Fruit fly (Drosophila melanogaster) whole organism, embryonic: ENCODE results near the gene CG13084.

Experiments used
- Asciz ChIP-seq: fragments of 200-800 bp; sonication (Bioruptor generic); optimal IDR thresholded peaks from 2 replicates; lab custom pipeline; 2017; ENCODE audit warnings: missing biosample characterization, mild to moderate bottlenecking, missing genetic modification characterization, missing genetic modification reagents
- CG10274 ChIP-seq: fragments of 200-800 bp; sonication (Bioruptor generic); optimal IDR thresholded peaks from 3 replicates; lab custom pipeline; 2017; ENCODE audit warnings: missing biosample characterization, mild to moderate bottlenecking, missing genetic modification characterization
- CG10654 ChIP-seq: fragments of 200-800 bp; sonication (Bioruptor generic); optimal IDR thresholded peaks from 2 replicates; lab custom pipeline; 2016; ENCODE audit warnings: missing biosample characterization, missing genetic modification characterization
- CG11085 ChIP-seq: fragments of 200-800 bp; sonication (Bioruptor generic); IDR thresholded peaks from 2 replicates; pipeline ENCODE4 v1.3.6; 2022; ENCODE audit warnings: missing biosample characterization, missing genetic modification characterization
- CG11093 ChIP-seq: fragments of 200-800 bp; sonication (Bioruptor generic); IDR thresholded peaks from 3 replicates; pipeline ENCODE4 v1.3.6; 2022; ENCODE audit warnings: missing biosample characterization, missing genetic modification characterization
- CG11560 ChIP-seq: fragments of 200-800 bp; sonication (Bioruptor generic); IDR thresholded peaks from 3 replicates; pipeline ENCODE4 v1.3.6; 2022; ENCODE audit warnings: missing biosample characterization, missing genetic modification characterization
- CG13123 ChIP-seq: fragments of 200-800 bp; sonication (Bioruptor generic); optimal IDR thresholded peaks from 2 replicates; lab custom pipeline; 2016; ENCODE audit warnings: missing biosample characterization, missing genetic modification characterization
- CG14441 ChIP-seq: fragments of 200-800 bp; sonication (Bioruptor generic); IDR thresholded peaks from 2 replicates; pipeline ENCODE4 v1.3.6; 2022; ENCODE audit warnings: missing biosample characterization, missing genetic modification characterization
- CG1529 ChIP-seq: fragments of 200-800 bp; sonication (Bioruptor generic); optimal IDR thresholded peaks from 3 replicates; lab custom pipeline; 2018; ENCODE audit warnings: missing biosample characterization, missing genetic modification characterization
- CG15514 ChIP-seq: fragments of 200-800 bp; sonication (Bioruptor generic); optimal IDR thresholded peaks from 3 replicates; lab custom pipeline; 2017; ENCODE audit warnings: missing biosample characterization, missing genetic modification characterization, mild to moderate bottlenecking, moderate library complexity, missing genetic modification reagents
- CG1603 ChIP-seq: fragments of 200-800 bp; sonication (Bioruptor generic); optimal IDR thresholded peaks from 2 replicates; lab custom pipeline; 2019; ENCODE audit warnings: missing biosample characterization, mild to moderate bottlenecking, missing genetic modification characterization, moderate library complexity
- CG17186 ChIP-seq: fragments of 200-800 bp; sonication (Bioruptor generic); optimal IDR thresholded peaks from 3 replicates; lab custom pipeline; 2017; ENCODE audit warnings: missing biosample characterization, missing genetic modification reagents, missing genetic modification characterization
- CG17802 ChIP-seq: fragments of 200-800 bp; sonication (Bioruptor generic); optimal IDR thresholded peaks from 2 replicates; lab custom pipeline; 2018; ENCODE audit warnings: missing biosample characterization, mild to moderate bottlenecking, missing genetic modification characterization, moderate library complexity
- CG2202 ChIP-seq: fragments of 200-800 bp; sonication (Bioruptor generic); optimal IDR thresholded peaks from 2 replicates; lab custom pipeline; 2018; ENCODE audit warnings: missing biosample characterization, mild to moderate bottlenecking, missing genetic modification characterization
- CG3065 ChIP-seq: fragments of 200-800 bp; sonication (Bioruptor generic); optimal IDR thresholded peaks from 2 replicates; lab custom pipeline; 2016; ENCODE audit warnings: missing biosample characterization, missing genetic modification characterization
- CG3281 ChIP-seq: fragments of 200-800 bp; sonication (Bioruptor generic); optimal IDR thresholded peaks from 3 replicates; lab custom pipeline; 2017; ENCODE audit warnings: missing biosample characterization, mild to moderate bottlenecking, missing genetic modification characterization
- CG33213 ChIP-seq: fragments of 200-800 bp; sonication (Bioruptor generic); optimal IDR thresholded peaks from 3 replicates; lab custom pipeline; 2016; ENCODE audit warnings: missing biosample characterization, missing genetic modification characterization
- CG3838 ChIP-seq: fragments of 200-800 bp; sonication (Bioruptor generic); optimal IDR thresholded peaks from 3 replicates; lab custom pipeline; 2016; ENCODE audit warnings: missing biosample characterization, missing genetic modification characterization
- CG4328 ChIP-seq: fragments of 200-800 bp; sonication (Bioruptor generic); optimal IDR thresholded peaks from 3 replicates; lab custom pipeline; 2017; ENCODE audit warnings: missing biosample characterization, missing genetic modification reagents, missing genetic modification characterization
- CG6654 ChIP-seq: fragments of 200-800 bp; sonication (Bioruptor generic); optimal IDR thresholded peaks from 2 replicates; lab custom pipeline; 2017; ENCODE audit warnings: missing biosample characterization, mild to moderate bottlenecking, missing genetic modification characterization
- CG6683 ChIP-seq: fragments of 200-800 bp; sonication (Bioruptor generic); optimal IDR thresholded peaks from 2 replicates; lab custom pipeline; 2017; ENCODE audit warnings: missing biosample characterization, mild to moderate bottlenecking, missing genetic modification characterization, missing genetic modification reagents
- CG7556 ChIP-seq: fragments of 200-800 bp; sonication (Bioruptor generic); optimal IDR thresholded peaks from 2 replicates; lab custom pipeline; 2017; ENCODE audit warnings: missing biosample characterization, mild to moderate bottlenecking, missing genetic modification characterization
- CG7745 ChIP-seq: fragments of 200-800 bp; sonication (Bioruptor generic); optimal IDR thresholded peaks from 2 replicates; lab custom pipeline; 2018; ENCODE audit warnings: missing biosample characterization, mild to moderate bottlenecking, missing genetic modification characterization, moderate library complexity
- CG7786 ChIP-seq: fragments of 200-800 bp; sonication (Bioruptor generic); optimal IDR thresholded peaks from 2 replicates; lab custom pipeline; 2016; ENCODE audit warnings: missing biosample characterization, missing genetic modification characterization
- CG8089 ChIP-seq: fragments of 200-800 bp; sonication (Bioruptor generic); optimal IDR thresholded peaks from 3 replicates; lab custom pipeline; 2016; ENCODE audit warnings: missing biosample characterization, missing genetic modification characterization
- CG8388 ChIP-seq: fragments of 200-800 bp; sonication (Bioruptor generic); optimal IDR thresholded peaks from 2 replicates; lab custom pipeline; 2019; ENCODE audit warnings: missing biosample characterization, mild to moderate bottlenecking, missing genetic modification characterization, moderate library complexity
- CG9727 ChIP-seq: fragments of 200-800 bp; sonication (Bioruptor generic); optimal IDR thresholded peaks from 3 replicates; lab custom pipeline; 2017; ENCODE audit warnings: missing biosample characterization, mild to moderate bottlenecking, missing genetic modification characterization
- CTCF ChIP-seq: fragments of 200-800 bp; sonication (Bioruptor generic); optimal IDR thresholded peaks from 2 replicates; lab custom pipeline; 2017; ENCODE audit warnings: missing biosample characterization, mild to moderate bottlenecking, missing genetic modification characterization, moderate library complexity
- CkIIα-i1 ChIP-seq: fragments of 200-800 bp; sonication (Bioruptor generic); IDR thresholded peaks from 2 replicates; pipeline ENCODE4 v1.3.6; 2022; ENCODE audit warnings: missing biosample characterization, missing genetic modification characterization
- D19B ChIP-seq: fragments of 200-800 bp; sonication (Bioruptor generic); optimal IDR thresholded peaks from 2 replicates; lab custom pipeline; 2017; ENCODE audit warnings: missing biosample characterization, mild to moderate bottlenecking, missing genetic modification characterization
- Dll ChIP-seq: fragments of 200-800 bp; sonication (Bioruptor generic); IDR thresholded peaks from 4 replicates; pipeline ENCODE4 v1.3.6; 2022; ENCODE audit warnings: missing biosample characterization, missing genetic modification characterization; ENCODE audit not compliant: partially characterized antibody
- E2f1 ChIP-seq: fragments of 200-800 bp; sonication (Bioruptor generic); IDR thresholded peaks from 2 replicates; pipeline ENCODE4 v1.3.6; 2022; ENCODE audit warnings: missing biosample characterization, missing genetic modification characterization
- Jarid2 ChIP-seq: fragments of 200-800 bp; sonication (Bioruptor generic); optimal IDR thresholded peaks from 3 replicates; lab custom pipeline; 2017; ENCODE audit warnings: mild to moderate bottlenecking, missing biosample characterization, missing genetic modification reagents, missing genetic modification characterization
- MBD-R2 ChIP-seq: fragments of 200-800 bp; sonication (Bioruptor generic); IDR thresholded peaks from 2 replicates; pipeline ENCODE4 v1.3.6; 2022; ENCODE audit warnings: missing biosample characterization, missing genetic modification characterization
- Rx ChIP-seq: fragments of 200-800 bp; sonication (Bioruptor generic); IDR thresholded peaks from 2 replicates; pipeline ENCODE4 v1.3.6; 2022; ENCODE audit warnings: missing biosample characterization, missing genetic modification characterization
- Scr ChIP-seq: fragments of 200-800 bp; sonication (Bioruptor generic); IDR thresholded peaks from 2 replicates; pipeline ENCODE4 v1.3.6; 2022; ENCODE audit warnings: missing biosample characterization, missing genetic modification characterization; ENCODE audit not compliant: partially characterized antibody
- TFAM ChIP-seq: fragments of 200-800 bp; sonication (Bioruptor generic); optimal IDR thresholded peaks from 2 replicates; lab custom pipeline; 2017; ENCODE audit warnings: missing biosample characterization, missing genetic modification characterization, inconsistent platforms
- Taf1 ChIP-seq: fragments of 200-800 bp; sonication (Bioruptor generic); IDR thresholded peaks from 2 replicates; pipeline ENCODE4 v1.3.6; 2022; ENCODE audit warnings: missing biosample characterization, missing genetic modification characterization
- amos ChIP-seq: fragments of 200-800 bp; sonication (Bioruptor generic); IDR thresholded peaks from 2 replicates; pipeline ENCODE4 v1.3.6; 2022; ENCODE audit warnings: missing biosample characterization, missing genetic modification characterization; ENCODE audit not compliant: partially characterized antibody
- az2 ChIP-seq: fragments of 200-800 bp; sonication (Bioruptor generic); optimal IDR thresholded peaks from 3 replicates; lab custom pipeline; 2016; ENCODE audit warnings: missing biosample characterization, missing genetic modification characterization
- bcd ChIP-seq: fragments of 200-800 bp; sonication (Bioruptor generic); optimal IDR thresholded peaks from 2 replicates; lab custom pipeline; 2017; ENCODE audit warnings: missing biosample characterization, mild to moderate bottlenecking, missing genetic modification characterization
- croc ChIP-seq: fragments of 200-800 bp; sonication (Bioruptor generic); conservative IDR thresholded peaks from 3 replicates; pipeline ENCODE4 v1.3.6; 2022; ENCODE audit warnings: missing biosample characterization, missing genetic modification characterization
- gcm ChIP-seq: fragments of 200-800 bp; sonication (Bioruptor generic); optimal IDR thresholded peaks from 2 replicates; lab custom pipeline; 2019; ENCODE audit warnings: missing biosample characterization, mild to moderate bottlenecking, missing genetic modification characterization, moderate library complexity
- lilli ChIP-seq: fragments of 200-800 bp; sonication (Bioruptor generic); optimal IDR thresholded peaks from 3 replicates; lab custom pipeline; 2016; ENCODE audit warnings: missing biosample characterization, missing genetic modification characterization
- lmd ChIP-seq: fragments of 200-800 bp; sonication (Bioruptor generic); IDR thresholded peaks from 2 replicates; pipeline ENCODE4 v1.3.6; 2022; ENCODE audit warnings: missing biosample characterization, missing genetic modification characterization
- lov ChIP-seq, 2 experiments: fragments of 200-800 bp in 1 of 2; fragments of >200 bp in 1 of 2; sonication (Bioruptor generic) in 1 of 2; IDR thresholded peaks in 1 of 2; optimal IDR thresholded peaks in 1 of 2; 2 replicates in 1 of 2; 3 replicates in 1 of 2; pipeline versions ENCODE4 v1.3.6 to Lab custom; 2017 to 2022; ENCODE audit warnings: missing biosample characterization in 1 of 2, missing genetic modification characterization in 1 of 2
- nerfin-1 ChIP-seq: fragments of 200-800 bp; sonication (Bioruptor generic); optimal IDR thresholded peaks from 3 replicates; lab custom pipeline; 2019; ENCODE audit warnings: missing biosample characterization, mild to moderate bottlenecking, missing genetic modification characterization, moderate library complexity
- nom ChIP-seq: fragments of 200-800 bp; sonication (Bioruptor generic); optimal IDR thresholded peaks from 2 replicates; lab custom pipeline; 2017; ENCODE audit warnings: missing biosample characterization, missing genetic modification characterization, mild to moderate bottlenecking, moderate library complexity, missing genetic modification reagents
- pita ChIP-seq: fragments of 200-800 bp; sonication (Bioruptor generic); optimal IDR thresholded peaks from 2 replicates; lab custom pipeline; 2017; ENCODE audit warnings: missing biosample characterization, mild to moderate bottlenecking, missing genetic modification characterization
- sc ChIP-seq, 3 experiments: fragments of >200 bp in 2 of 3; fragments of 200-800 bp in 1 of 3; sonication (Bioruptor generic) in 1 of 3; optimal IDR thresholded peaks; 2 replicates in 2 of 3; 3 replicates in 1 of 3; lab custom pipeline; 2017; ENCODE audit warnings: mild to moderate bottlenecking in 1 of 3, missing biosample characterization in 1 of 3, missing genetic modification characterization in 1 of 3, missing genetic modification reagents in 1 of 3

The CG13084 gene

dm6 chr2L:19518636-19519086 lies 33.9 kb downstream of the CG13084 start, which contains the start of gene CG10132 (continued):
- TF ChIP-seq nerfin-1 (tag; lab: Kevin White, UChicago) (no peak), CG8089 (no peak), CG6654 (no peak), CG10654 (no peak), croc (no peak), CG15514 (peak; percentile 40), CG4328 (GFP tag; lab: Kevin White, UChicago) (no peak), MBD-R2 (GFP tag; lab: Robert Waterston, UW) (0 out of 2 replicates have a peak, but pooled peaks have one; percentile 10), CG7745 (tag; lab: Kevin White, UChicago) (no peak), CG9727 (GFP tag; lab: Kevin White, UChicago) (no peak), CG1603 (no peak), nom (GFP tag; lab: Kevin White, UChicago) (no peak), amos (GFP tag; lab: Robert Waterston, UW) (peak; percentile 30; the same call in 1 of the 2 replicates), CG11093 (GFP tag; lab: Robert Waterston, UW) (no peak), CkIIα-i1 (GFP tag; lab: Robert Waterston, UW) (no peak), D19B (GFP tag; lab: Kevin White, UChicago) (no peak), CG3281 (GFP tag; lab: Kevin White, UChicago) (no peak), CG6683 (GFP tag; lab: Kevin White, UChicago) (no peak), CG33213 (GFP tag; lab: Kevin White, UChicago) (no peak), TFAM (no peak), Scr (GFP tag; lab: Robert Waterston, UW) (no peak; the same call in none of the 2 replicates), CG17186 (GFP tag; lab: Kevin White, UChicago) (no peak), Rx (GFP tag; lab: Robert Waterston, UW) (no peak), CTCF (GFP tag; lab: Kevin White, UChicago) (peak; percentile 73), CG13123 (GFP tag; lab: Kevin White, UChicago) (no peak), CG7786 (GFP tag; lab: Kevin White, UChicago) (no peak), E2f1 (no peak), CG1529 (GFP tag; lab: Kevin White, UChicago) (no peak), CG7556 (GFP tag; lab: Kevin White, UChicago) (no peak), Jarid2 (GFP tag; lab: Kevin White, UChicago) (no peak), gcm (no peak), lov (optimal IDR thresholded peaks at IDR 0.05; lab: Kevin White, UChicago) (no peak), lov (GFP tag; IDR thresholded peaks at IDR 0.05; lab: Robert Waterston, UW) (no peak), CG3838 (GFP tag; lab: Kevin White, UChicago) (no peak), CG17802 (tag; lab: Kevin White, UChicago) (no peak), CG2202 (no peak), Taf1 (GFP tag; lab: Robert Waterston, UW) (no peak), CG11560 (tag; lab: Robert Waterston, UW) (no peak), lilli (GFP tag; lab: Kevin White, UChicago) (no peak), CG11085 (GFP tag; lab: Robert Waterston, UW) (no peak), bcd (no peak), CG8388 (no peak), pita (GFP tag; lab: Kevin White, UChicago) (no peak), Asciz (no peak), CG3065 (GFP tag; lab: Kevin White, UChicago) (no peak), az2 (no peak), lmd (GFP tag; lab: Robert Waterston, UW) (no peak), sc (optimal IDR thresholded peaks at IDR 0.05; lab: Kevin White, UChicago) (no peak), sc (GFP tag; optimal IDR thresholded peaks at IDR 0.05; lab: Kevin White, UChicago) (no peak), CG14441 (no peak), Dll (peak; percentile 53; the same call in 1 of the 4 replicates), CG10274 (GFP tag; lab: Kevin White, UChicago) (no peak)
